Worm (Caenorhabditis elegans) whole organism, L4/young adult: ENCODE measurements around the gene col-68.

Source experiments
- dao-5 ChIP-seq: sonication (generic microtip); optimal IDR thresholded peaks from 2 replicates; lab custom pipeline; 2016; ENCODE audit warnings: missing genotype, missing genetic modification characterization, moderate library complexity, missing compliant biosample characterization
- him-1 ChIP-seq: sonication (generic microtip); optimal IDR thresholded peaks from 2 replicates; lab custom pipeline; 2016; ENCODE audit warnings: missing genotype, missing genetic modification reagents, missing genetic modification characterization, missing compliant biosample characterization

ce11 chrII:79166-79565 is 25.2 kb upstream of the col-68 start, which contains the start of gene C23H3.9:
- TF ChIP-seq him-1 (tag; lab: Kevin White, UChicago), result no peak
- no peak for TF ChIP-seq dao-5
